Worm (Caenorhabditis elegans): ENCODE data around the gene prdx-3.

Gene prdx-3

ce11 chrIII:4452749-4453148, 45.5 kb downstream of the prdx-3 start:
- no peak for TF ChIP-seq him-1 (tag; optimal IDR thresholded peaks at IDR 0.05)

ce11 chrIII:4453301-4453700, 46.1 kb downstream of the prdx-3 start:
- TF ChIP-seq dao-5 (tag; optimal IDR thresholded peaks at IDR 0.05) (no peak), W03F9.2 (tag; optimal IDR thresholded peaks at IDR 0.05) (no peak), him-1 (tag; optimal IDR thresholded peaks at IDR 0.05) (no peak)

ce11 chrIII:4453768-4454167, 46.5 kb downstream of the prdx-3 start:
- no peak for TF ChIP-seq W03F9.2 (tag; optimal IDR thresholded peaks at IDR 0.05)
- no peak for TF ChIP-seq dao-5 (tag; optimal IDR thresholded peaks at IDR 0.05)
- no peak for TF ChIP-seq him-1 (tag; optimal IDR thresholded peaks at IDR 0.05)

ce11 chrIII:4454919-4455318, 47.7 kb downstream of the prdx-3 start:
- TF ChIP-seq W03F9.2 (tag; optimal IDR thresholded peaks at IDR 0.05) (no peak), dao-5 (tag; optimal IDR thresholded peaks at IDR 0.05) (no peak), him-1 (tag; optimal IDR thresholded peaks at IDR 0.05) (no peak)

ce11 chrIII:4456579-4456978, 49.3 kb downstream of the prdx-3 start:
- TF ChIP-seq dao-5 (tag; optimal IDR thresholded peaks at IDR 0.05) (no peak), W03F9.2 (tag; optimal IDR thresholded peaks at IDR 0.05) (no peak)
